Fruit fly (Drosophila melanogaster) whole organism, embryonic: ENCODE results near the gene capu.

Experiments
- Asciz ChIP-seq: fragments of 200-800 bp; sonication (Bioruptor generic); optimal IDR thresholded peaks from 2 replicates; lab custom pipeline; 2017; ENCODE audit warnings: missing biosample characterization, mild to moderate bottlenecking, missing genetic modification characterization, missing genetic modification reagents
- CG10267 ChIP-seq: fragments of 200-800 bp; sonication (Bioruptor generic); optimal IDR thresholded peaks from 2 replicates; lab custom pipeline; 2018; ENCODE audit warnings: missing biosample characterization, mild to moderate bottlenecking, missing genetic modification characterization, moderate library complexity
- CG10565 ChIP-seq: fragments of 200-800 bp; sonication (Bioruptor generic); optimal IDR thresholded peaks from 3 replicates; lab custom pipeline; 2016; ENCODE audit warnings: missing biosample characterization, mild to moderate bottlenecking, missing genetic modification characterization
- CG11085 ChIP-seq: fragments of 200-800 bp; sonication (Bioruptor generic); IDR thresholded peaks from 2 replicates; pipeline ENCODE4 v1.3.6; 2022; ENCODE audit warnings: missing biosample characterization, missing genetic modification characterization
- CG11247 ChIP-seq: fragments of 200-800 bp; sonication (Bioruptor generic); IDR thresholded peaks from 2 replicates; pipeline ENCODE4 v1.3.6; 2022; ENCODE audit warnings: missing biosample characterization, missing genetic modification characterization
- CG13296 ChIP-seq: fragments of 200-800 bp; sonication (Bioruptor generic); optimal IDR thresholded peaks from 3 replicates; lab custom pipeline; 2018; ENCODE audit warnings: missing biosample characterization, mild to moderate bottlenecking, missing genetic modification characterization
- CG14667 ChIP-seq: fragments of 200-800 bp; sonication (Bioruptor generic); IDR thresholded peaks from 2 replicates; pipeline ENCODE4 v1.3.6; 2022; ENCODE audit warnings: missing biosample characterization, missing genetic modification characterization
- CG14860 ChIP-seq: fragments of 200-800 bp; sonication (Bioruptor generic); IDR thresholded peaks from 3 replicates; pipeline ENCODE4 v1.3.6; 2022; ENCODE audit warnings: missing biosample characterization, missing genetic modification characterization; ENCODE audit not compliant: partially characterized antibody
- CG1603 ChIP-seq: fragments of 200-800 bp; sonication (Bioruptor generic); optimal IDR thresholded peaks from 2 replicates; lab custom pipeline; 2019; ENCODE audit warnings: missing biosample characterization, mild to moderate bottlenecking, missing genetic modification characterization, moderate library complexity
- CG16863 ChIP-seq: fragments of 200-800 bp; sonication (Bioruptor generic); optimal IDR thresholded peaks from 3 replicates; lab custom pipeline; 2016; ENCODE audit warnings: missing biosample characterization, missing genetic modification characterization
- CG17361 ChIP-seq: fragments of 200-800 bp; sonication (Bioruptor generic); IDR thresholded peaks from 3 replicates; pipeline ENCODE4 v1.3.6; 2022; ENCODE audit warnings: missing biosample characterization, missing genetic modification characterization
- CG17829 ChIP-seq: fragments of 200-800 bp; optimal IDR thresholded peaks from 2 replicates; lab custom pipeline; 2019; ENCODE audit warnings: missing biosample characterization, mild to moderate bottlenecking, missing genetic modification characterization, moderate library complexity
- CG18262 ChIP-seq: fragments of 200-800 bp; optimal IDR thresholded peaks from 3 replicates; lab custom pipeline; 2019; ENCODE audit warnings: missing biosample characterization, mild to moderate bottlenecking, missing genetic modification characterization, moderate library complexity
- CG18619 ChIP-seq: fragments of 200-800 bp; sonication (Bioruptor generic); optimal IDR thresholded peaks from 3 replicates; lab custom pipeline; 2017; ENCODE audit warnings: missing biosample characterization, mild to moderate bottlenecking, missing genetic modification characterization
- CG2202 ChIP-seq: fragments of 200-800 bp; sonication (Bioruptor generic); optimal IDR thresholded peaks from 2 replicates; lab custom pipeline; 2018; ENCODE audit warnings: missing biosample characterization, mild to moderate bottlenecking, missing genetic modification characterization
- CG7928 ChIP-seq: fragments of 200-800 bp; sonication (Bioruptor generic); optimal IDR thresholded peaks from 2 replicates; lab custom pipeline; 2017; ENCODE audit warnings: missing biosample characterization, mild to moderate bottlenecking, missing genetic modification characterization
- CG9609 ChIP-seq: fragments of 200-800 bp; sonication (Bioruptor generic); optimal IDR thresholded peaks from 3 replicates; lab custom pipeline; 2016; ENCODE audit warnings: missing biosample characterization, missing genetic modification characterization
- Chrac-16 ChIP-seq: fragments of 200-800 bp; sonication (Bioruptor generic); optimal IDR thresholded peaks from 3 replicates; lab custom pipeline; 2016; ENCODE audit warnings: missing biosample characterization, missing genetic modification characterization
- D19A ChIP-seq: fragments of 200-800 bp; optimal IDR thresholded peaks from 3 replicates; lab custom pipeline; 2019; ENCODE audit warnings: missing biosample characterization, mild to moderate bottlenecking, missing genetic modification characterization, moderate library complexity
- ERR ChIP-seq: fragments of 200-800 bp; sonication (Bioruptor generic); optimal IDR thresholded peaks from 2 replicates; lab custom pipeline; 2016; ENCODE audit warnings: missing biosample characterization, missing genetic modification characterization
- Fer3 ChIP-seq: fragments of 200-800 bp; sonication (Bioruptor generic); optimal IDR thresholded peaks from 2 replicates; lab custom pipeline; 2018; ENCODE audit warnings: missing biosample characterization, mild to moderate bottlenecking, missing genetic modification characterization, moderate library complexity
- Hr3 ChIP-seq: fragments of 200-800 bp; sonication (Bioruptor generic); optimal IDR thresholded peaks from 3 replicates; lab custom pipeline; 2016; ENCODE audit warnings: missing biosample characterization, missing genetic modification characterization
- Hr51 ChIP-seq, 2 experiments: fragments of 200-800 bp; sonication (Bioruptor generic); optimal IDR thresholded peaks; 2 replicates in 1 of 2; 3 replicates in 1 of 2; lab custom pipeline; 2016 to 2018; ENCODE audit warnings: missing biosample characterization in 2 of 2, missing genetic modification characterization in 2 of 2, mild to moderate bottlenecking in 1 of 2, moderate library complexity in 1 of 2
- Med ChIP-seq: fragments of 200-800 bp; sonication (Bioruptor generic); peaks from one replicate; lab custom pipeline; 2016; ENCODE audit warnings: missing biosample characterization, missing genetic modification characterization, mild to moderate bottlenecking, inconsistent platforms, moderate library complexity
- Optix ChIP-seq: fragments of 200-800 bp; sonication (Bioruptor generic); IDR thresholded peaks from 3 replicates; pipeline ENCODE4 v1.3.6; 2022; ENCODE audit warnings: missing biosample characterization, missing genetic modification characterization
- Ptx1 ChIP-seq: fragments of 200-800 bp; sonication (Bioruptor generic); IDR thresholded peaks from 2 replicates; pipeline ENCODE4 v1.3.6; 2022; ENCODE audit warnings: missing biosample characterization, missing genetic modification characterization
- Six4 ChIP-seq: fragments of 200-800 bp; sonication (Bioruptor generic); optimal IDR thresholded peaks from 2 replicates; lab custom pipeline; 2016; ENCODE audit warnings: missing biosample characterization, missing genetic modification characterization
- Spps ChIP-seq: fragments of 200-800 bp; sonication (Bioruptor generic); optimal IDR thresholded peaks from 2 replicates; lab custom pipeline; 2018; ENCODE audit warnings: missing biosample characterization, mild to moderate bottlenecking, missing genetic modification characterization
- Stat92E ChIP-seq, 3 experiments: fragments of >200 bp in 2 of 3; fragments of 200-800 bp in 1 of 3; sonication (Bioruptor generic) in 1 of 3; optimal IDR thresholded peaks; 2 replicates each; lab custom pipeline; 2017 to 2019; ENCODE audit warnings: missing biosample characterization in 3 of 3, missing genetic modification characterization in 3 of 3, mild to moderate bottlenecking in 1 of 3, moderate library complexity in 1 of 3
- Taf1 ChIP-seq: fragments of 200-800 bp; sonication (Bioruptor generic); IDR thresholded peaks from 2 replicates; pipeline ENCODE4 v1.3.6; 2022; ENCODE audit warnings: missing biosample characterization, missing genetic modification characterization
- Xbp1 ChIP-seq: fragments of 200-800 bp; sonication (Bioruptor generic); optimal IDR thresholded peaks from 3 replicates; lab custom pipeline; 2016; ENCODE audit warnings: missing biosample characterization, mild to moderate bottlenecking, missing genetic modification characterization
- ac ChIP-seq: fragments of 200-800 bp; sonication (Bioruptor generic); optimal IDR thresholded peaks from 3 replicates; lab custom pipeline; 2017; ENCODE audit warnings: missing biosample characterization, mild to moderate bottlenecking, missing genetic modification characterization
- crol ChIP-seq: fragments of 200-800 bp; sonication (Bioruptor generic); IDR thresholded peaks from 2 replicates; pipeline ENCODE4 v1.3.6; 2022; ENCODE audit warnings: missing biosample characterization, missing genetic modification characterization
- dmrt99B ChIP-seq: fragments of 200-800 bp; sonication (Bioruptor generic); optimal IDR thresholded peaks from 2 replicates; lab custom pipeline; 2018; ENCODE audit warnings: missing biosample characterization, mild to moderate bottlenecking, missing genetic modification characterization, moderate library complexity
- fd64A ChIP-seq: fragments of 200-800 bp; sonication (Bioruptor generic); optimal IDR thresholded peaks from 3 replicates; lab custom pipeline; 2018; ENCODE audit warnings: missing biosample characterization, mild to moderate bottlenecking, missing genetic modification characterization
- gcm2 ChIP-seq: fragments of 200-800 bp; sonication (Bioruptor generic); optimal IDR thresholded peaks from 2 replicates; lab custom pipeline; 2016; ENCODE audit warnings: missing biosample characterization, missing genetic modification characterization
- gem ChIP-seq: fragments of 200-800 bp; sonication (Bioruptor generic); optimal IDR thresholded peaks from 2 replicates; lab custom pipeline; 2019; ENCODE audit warnings: missing biosample characterization, mild to moderate bottlenecking, missing genetic modification characterization, moderate library complexity
- grn ChIP-seq: fragments of 200-800 bp; sonication (Bioruptor generic); optimal IDR thresholded peaks from 3 replicates; lab custom pipeline; 2017; ENCODE audit warnings: missing biosample characterization, missing genetic modification characterization
- kah ChIP-seq: fragments of 200-800 bp; sonication (Bioruptor generic); optimal IDR thresholded peaks from 2 replicates; lab custom pipeline; 2018; ENCODE audit warnings: missing biosample characterization, mild to moderate bottlenecking, missing genetic modification characterization
- kni ChIP-seq: fragments of 200-800 bp; sonication (Bioruptor generic); optimal IDR thresholded peaks from 3 replicates; lab custom pipeline; 2017; ENCODE audit warnings: mild to moderate bottlenecking, missing biosample characterization, missing genetic modification reagents, missing genetic modification characterization
- lilli ChIP-seq: fragments of 200-800 bp; sonication (Bioruptor generic); optimal IDR thresholded peaks from 3 replicates; lab custom pipeline; 2016; ENCODE audit warnings: missing biosample characterization, missing genetic modification characterization
- mld ChIP-seq: fragments of 200-800 bp; sonication (Bioruptor generic); IDR thresholded peaks from 3 replicates; pipeline ENCODE4 v1.3.6; 2022; ENCODE audit warnings: missing biosample characterization, missing genetic modification characterization; ENCODE audit not compliant: partially characterized antibody
- odd ChIP-seq: fragments of 200-800 bp; sonication (Bioruptor generic); optimal IDR thresholded peaks from 2 replicates; lab custom pipeline; 2017; ENCODE audit warnings: missing biosample characterization, mild to moderate bottlenecking, missing genetic modification characterization
- pan ChIP-seq, 4 experiments: fragments of >200 bp in 3 of 4; fragments of 200-800 bp in 1 of 4; sonication (Bioruptor generic) in 1 of 4; optimal IDR thresholded peaks in 3 of 4; IDR thresholded peaks in 1 of 4; 2 replicates each; pipeline versions ENCODE4 v1.3.6 to Lab custom; 2017 to 2022; ENCODE audit warnings: missing biosample characterization in 2 of 4, missing genetic modification characterization in 2 of 4, mixed read lengths in 1 of 4
- pros ChIP-seq: fragments of 200-800 bp; sonication (Bioruptor generic); optimal IDR thresholded peaks from 3 replicates; lab custom pipeline; 2019; ENCODE audit warnings: missing biosample characterization, mild to moderate bottlenecking, missing genetic modification characterization, moderate library complexity
- shn ChIP-seq: fragments of 200-800 bp; sonication (Bioruptor generic); optimal IDR thresholded peaks from 3 replicates; lab custom pipeline; 2016; ENCODE audit warnings: missing biosample characterization, missing genetic modification characterization
- sima ChIP-seq: fragments of 200-800 bp; sonication (Bioruptor generic); optimal IDR thresholded peaks from 2 replicates; lab custom pipeline; 2016; ENCODE audit warnings: missing biosample characterization, missing genetic modification characterization
- tll ChIP-seq, 2 experiments: fragments of 200-800 bp in 1 of 2; fragments of >200 bp in 1 of 2; sonication (Bioruptor generic) in 1 of 2; optimal IDR thresholded peaks; 2 replicates each; lab custom pipeline; 2017 to 2019; ENCODE audit warnings: missing biosample characterization in 2 of 2, missing genetic modification characterization in 2 of 2, mild to moderate bottlenecking in 1 of 2, moderate library complexity in 1 of 2
- ttk ChIP-seq: fragments of 200-800 bp; sonication (Bioruptor generic); IDR thresholded peaks from 2 replicates; pipeline ENCODE4 v2.1.2; 2022; ENCODE audit warnings: missing biosample characterization, missing genetic modification characterization

capu gene

DNA sequence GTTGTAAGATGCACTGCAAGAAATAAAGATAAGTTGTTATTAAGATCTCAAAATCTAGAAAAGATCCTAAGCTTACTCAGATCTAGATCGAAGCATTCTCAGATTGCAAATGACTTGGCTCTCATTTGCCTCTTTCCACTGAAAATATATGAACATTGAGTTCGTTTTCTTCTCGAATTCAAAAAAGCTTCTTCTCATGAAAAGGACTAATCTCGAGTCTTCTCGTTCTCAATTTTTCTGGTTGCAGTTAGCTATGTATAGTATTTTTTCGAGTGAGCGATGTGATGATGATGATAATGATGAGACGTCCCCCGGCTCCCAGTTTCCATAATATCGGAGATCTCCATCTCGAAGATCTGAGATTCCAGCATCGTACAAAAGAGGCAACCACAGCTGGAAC, 46.3 kb downstream of the capu start (continued):
- TF ChIP-seq gem (peak; percentile 71), CG17829 (peak; percentile 57), CG14667 (GFP tag; lab: Robert Waterston, UW) (no peak), Ptx1 (GFP tag; lab: Robert Waterston, UW) (peak; percentile 34; the same call in 1 of the 2 replicates), lilli (GFP tag; lab: Kevin White, UChicago) (peak; percentile 1), Six4 (GFP tag; lab: Kevin White, UChicago) (peak; percentile 22), Asciz (GFP tag; lab: Kevin White, UChicago) (peak; percentile 35), gcm2 (GFP tag; lab: Kevin White, UChicago) (no peak), D19A (tag; lab: Kevin White, UChicago) (peak; percentile 59), Fer3 (tag; lab: Kevin White, UChicago) (no peak), kni (GFP tag; lab: Kevin White, UChicago) (peak; percentile 32), CG17361 (GFP tag; lab: Robert Waterston, UW) (peak; percentile 72), Optix (GFP tag; lab: Robert Waterston, UW) (no peak), kah (no peak), Chrac-16 (GFP tag; lab: Kevin White, UChicago) (peak; percentile 9), Hr3 (GFP tag; lab: Kevin White, UChicago) (peak; percentile 33), CG18262 (tag; lab: Kevin White, UChicago) (peak; percentile 82), pan (optimal IDR thresholded peaks at IDR 0.05; lab: Kevin White, UChicago) (no peak), pan (GFP tag; optimal IDR thresholded peaks at IDR 0.05 in 1 of 2, IDR thresholded peaks at IDR 0.05 in 1 of 2) (no peak), CG9609 (GFP tag; lab: Kevin White, UChicago) (peak; percentile 27), CG14860 (GFP tag; lab: Robert Waterston, UW) (no peak), ac (GFP tag; lab: Kevin White, UChicago) (peak; percentile 27), Stat92E (GFP tag; optimal IDR thresholded peaks at IDR 0.05; lab: Kevin White, UChicago) (peak in 1 of 3 experiments; percentile 44), ttk (no peak), grn (GFP tag; lab: Kevin White, UChicago) (peak; percentile 92), Xbp1 (GFP tag; lab: Kevin White, UChicago) (peak; percentile 24), CG18619 (GFP tag; lab: Kevin White, UChicago) (peak; percentile 37), Hr51 (GFP tag; optimal IDR thresholded peaks at IDR 0.05; lab: Kevin White, UChicago) (peak in 1 of 2 experiments; percentile 26), CG11247 (GFP tag; lab: Robert Waterston, UW) (no peak), Taf1 (no peak), CG11085 (GFP tag; lab: Robert Waterston, UW) (no peak), CG1603 (tag; lab: Kevin White, UChicago) (no peak), tll (GFP tag; optimal IDR thresholded peaks at IDR 0.05; lab: Kevin White, UChicago) (no peak), ERR (GFP tag; lab: Kevin White, UChicago) (no peak), CG7928 (GFP tag; lab: Kevin White, UChicago) (no peak), CG16863 (GFP tag; lab: Kevin White, UChicago) (peak; percentile 46), CG13296 (GFP tag; lab: Kevin White, UChicago) (no peak), dmrt99B (tag; lab: Kevin White, UChicago) (peak; percentile 35), shn (GFP tag; lab: Kevin White, UChicago) (peak; percentile 13), CG10267 (peak; percentile 61), fd64A (GFP tag; lab: Kevin White, UChicago) (peak; percentile 0), CG2202 (tag; lab: Kevin White, UChicago) (peak; percentile 24), crol (GFP tag; lab: Robert Waterston, UW) (no peak), Med (peak; percentile 69), pros (peak; percentile 21), CG10565 (no peak), Spps (tag; lab: Kevin White, UChicago) (peak; percentile 38), odd (GFP tag; lab: Kevin White, UChicago) (no peak), mld (no peak), sima (no peak)
